Worm (Caenorhabditis elegans) whole organism, L4/young adult: ENCODE results near the gene flp-16.

ENCODE experiments used
- W03F9.2 ChIP-seq: fragments of 150-350 bp; optimal IDR thresholded peaks from 2 replicates; lab custom pipeline; 2014; ENCODE audit warnings: missing biosample characterization, missing genetic modification characterization
- dao-5 ChIP-seq: sonication (generic microtip); optimal IDR thresholded peaks from 2 replicates; lab custom pipeline; 2016; ENCODE audit warnings: missing genotype, missing genetic modification characterization, moderate library complexity, missing compliant biosample characterization
- him-1 ChIP-seq: sonication (generic microtip); optimal IDR thresholded peaks from 2 replicates; lab custom pipeline; 2016; ENCODE audit warnings: missing genotype, missing genetic modification reagents, missing genetic modification characterization, missing compliant biosample characterization

DNA sequence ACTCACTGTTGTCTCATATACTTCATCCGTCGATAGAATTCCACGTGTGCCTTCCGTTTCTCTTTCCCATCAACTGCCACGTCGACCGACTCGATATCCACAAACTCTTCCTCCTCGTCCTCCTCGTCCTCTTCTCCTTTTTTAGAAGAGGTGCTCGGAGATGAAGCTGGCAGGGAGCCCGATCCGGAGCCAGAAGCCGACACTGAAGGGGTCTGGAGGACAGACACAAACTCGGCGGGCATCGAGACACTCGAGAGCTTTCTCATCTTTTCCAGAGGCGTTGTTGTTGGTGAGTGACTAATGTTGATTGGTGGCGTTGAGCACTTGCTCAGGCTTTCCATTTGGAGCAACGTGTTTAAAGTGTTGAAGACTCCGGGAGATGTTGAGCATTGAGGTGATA lies 47.5 kb downstream of the flp-16 start:
- no peak for TF ChIP-seq him-1 (tag; lab: Kevin White, UChicago)
- no peak for TF ChIP-seq W03F9.2 (tag; lab: Kevin White, UChicago)
- no peak for TF ChIP-seq dao-5 (tag; lab: Kevin White, UChicago)
